Fruit fly (Drosophila melanogaster) whole organism, prepupa: ENCODE measurements around the gene SerRS.

Experiments used
- CG10631 ChIP-seq: fragments of 200-800 bp; sonication (Bioruptor generic); optimal IDR thresholded peaks from 2 replicates; lab custom pipeline; 2016; ENCODE audit warnings: missing biosample characterization, missing genetic modification characterization
- CG10669 ChIP-seq: fragments of 200-800 bp; sonication (Bioruptor generic); optimal IDR thresholded peaks from 3 replicates; lab custom pipeline; 2018; ENCODE audit warnings: missing biosample characterization, mild to moderate bottlenecking, missing genetic modification characterization, moderate library complexity
- CG11294 ChIP-seq: fragments of 200-800 bp; sonication (Bioruptor generic); IDR thresholded peaks from 2 replicates; pipeline ENCODE4 v1.3.6; 2022; ENCODE audit warnings: missing biosample characterization, missing genetic modification characterization
- CG11762 ChIP-seq: fragments of 200-800 bp; sonication (Bioruptor generic); optimal IDR thresholded peaks from 3 replicates; lab custom pipeline; 2016; ENCODE audit warnings: missing biosample characterization, missing genetic modification characterization; ENCODE audit not compliant: insufficient read depth
- CG11902 ChIP-seq: fragments of 200-800 bp; sonication (Bioruptor generic); optimal IDR thresholded peaks from 3 replicates; lab custom pipeline; 2016; ENCODE audit warnings: missing biosample characterization, missing genetic modification characterization
- CG15336 ChIP-seq: fragments of 200-800 bp; sonication (Bioruptor generic); IDR thresholded peaks from 2 replicates; pipeline ENCODE4 v1.3.6; 2022; ENCODE audit warnings: missing biosample characterization, missing genetic modification characterization
- CG1621 ChIP-seq: fragments of 200-800 bp; sonication (Bioruptor generic); optimal IDR thresholded peaks from 3 replicates; lab custom pipeline; 2018; ENCODE audit warnings: missing biosample characterization, mild to moderate bottlenecking, missing genetic modification characterization
- CG16779 ChIP-seq: fragments of 200-800 bp; sonication (Bioruptor generic); optimal IDR thresholded peaks from 3 replicates; lab custom pipeline; 2017; ENCODE audit warnings: missing biosample characterization, mild to moderate bottlenecking, missing genetic modification characterization
- CG31627 ChIP-seq: fragments of 200-800 bp; sonication (Bioruptor generic); optimal IDR thresholded peaks from 3 replicates; lab custom pipeline; 2016; ENCODE audit warnings: missing biosample characterization, missing genetic modification characterization
- CG32006 ChIP-seq: fragments of 200-800 bp; sonication (Bioruptor generic); optimal IDR thresholded peaks from 3 replicates; lab custom pipeline; 2017; ENCODE audit warnings: missing biosample characterization, mild to moderate bottlenecking, missing genetic modification characterization
- CG34406 ChIP-seq: fragments of 200-800 bp; sonication (Bioruptor generic); optimal IDR thresholded peaks from 3 replicates; lab custom pipeline; 2016; ENCODE audit warnings: missing biosample characterization, missing genetic modification characterization
- CG3919 ChIP-seq: fragments of 200-800 bp; sonication (Bioruptor generic); optimal IDR thresholded peaks from 3 replicates; lab custom pipeline; 2016; ENCODE audit warnings: missing biosample characterization, missing genetic modification characterization
- CG6163 ChIP-seq: fragments of 200-800 bp; sonication (Bioruptor generic); IDR thresholded peaks from 3 replicates; pipeline ENCODE4 v1.3.6; 2022; ENCODE audit warnings: missing biosample characterization, missing genetic modification characterization
- CG6792 ChIP-seq: fragments of 200-800 bp; sonication (Bioruptor generic); optimal IDR thresholded peaks from 3 replicates; lab custom pipeline; 2016; ENCODE audit warnings: missing biosample characterization, missing genetic modification characterization
- CG7368 ChIP-seq: fragments of 200-800 bp; sonication (Bioruptor generic); optimal IDR thresholded peaks from 3 replicates; lab custom pipeline; 2016; ENCODE audit warnings: missing biosample characterization, missing genetic modification characterization
- CG8119 ChIP-seq: fragments of 200-800 bp; sonication (Bioruptor generic); IDR thresholded peaks from 3 replicates; pipeline ENCODE4 v1.3.6; 2022; ENCODE audit warnings: missing biosample characterization, missing genetic modification characterization
- CG8319 ChIP-seq: fragments of 200-800 bp; sonication (Bioruptor generic); optimal IDR thresholded peaks from 3 replicates; lab custom pipeline; 2016; ENCODE audit warnings: missing biosample characterization, missing genetic modification characterization
- CG8632 ChIP-seq: fragments of 200-800 bp; sonication (Bioruptor generic); optimal IDR thresholded peaks from 3 replicates; lab custom pipeline; 2016; ENCODE audit warnings: missing biosample characterization, missing genetic modification characterization
- CG9139 ChIP-seq: fragments of 200-800 bp; sonication (Bioruptor generic); optimal IDR thresholded peaks from 3 replicates; lab custom pipeline; 2017; ENCODE audit warnings: missing biosample characterization, mild to moderate bottlenecking, missing genetic modification characterization
- Eip75B ChIP-seq: fragments of 200-800 bp; sonication (Bioruptor generic); optimal IDR thresholded peaks from 3 replicates; lab custom pipeline; 2016; ENCODE audit warnings: missing biosample characterization, missing genetic modification characterization
- Eip78C ChIP-seq: fragments of 200-800 bp; sonication (Bioruptor generic); peaks from one replicate; lab custom pipeline; 2016; ENCODE audit warnings: missing biosample characterization, missing genetic modification characterization
- Ets21C ChIP-seq: fragments of 200-800 bp; sonication (Bioruptor generic); optimal IDR thresholded peaks from 3 replicates; lab custom pipeline; 2016; ENCODE audit warnings: missing biosample characterization, missing genetic modification characterization
- Gug ChIP-seq: fragments of 200-800 bp; sonication (Bioruptor generic); IDR thresholded peaks from 2 replicates; pipeline ENCODE4 v1.3.6; 2022; ENCODE audit warnings: missing biosample characterization, missing genetic modification characterization
- Hr38 ChIP-seq: sonication (Bioruptor generic); optimal IDR thresholded peaks from 2 replicates; lab custom pipeline; 2016; ENCODE audit warnings: missing biosample characterization, missing genetic modification characterization
- Hr39 ChIP-seq: fragments of 200-800 bp; sonication (Bioruptor generic); optimal IDR thresholded peaks from 2 replicates; lab custom pipeline; 2016; ENCODE audit warnings: missing biosample characterization, missing genetic modification characterization
- Hr4 ChIP-seq: fragments of 200-800 bp; sonication (Bioruptor generic); optimal IDR thresholded peaks from 3 replicates; lab custom pipeline; 2016; ENCODE audit warnings: missing biosample characterization, missing genetic modification characterization
- Met ChIP-seq: fragments of 200-800 bp; sonication (Bioruptor generic); optimal IDR thresholded peaks from 3 replicates; lab custom pipeline; 2016; ENCODE audit warnings: missing biosample characterization, missing genetic modification characterization
- Smox ChIP-seq: fragments of 200-800 bp; sonication (Bioruptor generic); optimal IDR thresholded peaks from 3 replicates; lab custom pipeline; 2016; ENCODE audit warnings: missing biosample characterization, missing genetic modification characterization
- Sox102F ChIP-seq: fragments of 200-800 bp; sonication (Bioruptor generic); optimal IDR thresholded peaks from 2 replicates; lab custom pipeline; 2016; ENCODE audit warnings: missing biosample characterization, mild to moderate bottlenecking, missing genetic modification characterization
- achi ChIP-seq: fragments of 200-800 bp; sonication (Bioruptor generic); optimal IDR thresholded peaks from 3 replicates; lab custom pipeline; 2016; ENCODE audit warnings: missing biosample characterization, missing genetic modification characterization
- acj6 ChIP-seq: fragments of 200-800 bp; sonication (Bioruptor generic); optimal IDR thresholded peaks from 3 replicates; lab custom pipeline; 2016; ENCODE audit warnings: missing biosample characterization, missing genetic modification characterization
- cyc ChIP-seq: fragments of 200-800 bp; sonication (Bioruptor generic); optimal IDR thresholded peaks from 3 replicates; lab custom pipeline; 2016; ENCODE audit warnings: missing biosample characterization, missing genetic modification characterization
- eg ChIP-seq: fragments of 200-800 bp; sonication (Bioruptor generic); IDR thresholded peaks from 3 replicates; pipeline ENCODE4 v1.3.6; 2022; ENCODE audit warnings: missing biosample characterization, missing genetic modification characterization
- fkh ChIP-seq: fragments of 200-800 bp; sonication (Bioruptor generic); optimal IDR thresholded peaks from 3 replicates; lab custom pipeline; 2017; ENCODE audit warnings: missing biosample characterization, mild to moderate bottlenecking, missing genetic modification characterization, moderate library complexity
- net ChIP-seq: fragments of 200-800 bp; sonication (Bioruptor generic); optimal IDR thresholded peaks from 3 replicates; lab custom pipeline; 2016; ENCODE audit warnings: missing biosample characterization, missing genetic modification characterization
- pdm3 ChIP-seq: fragments of 200-800 bp; sonication (Bioruptor generic); optimal IDR thresholded peaks from 3 replicates; lab custom pipeline; 2016; ENCODE audit warnings: missing biosample characterization, missing genetic modification characterization
- salr ChIP-seq, 2 experiments: fragments of 200-800 bp; sonication (Bioruptor generic); optimal IDR thresholded peaks; 3 replicates each; lab custom pipeline; 2016 to 2018; ENCODE audit warnings: missing biosample characterization in 2 of 2, missing genetic modification characterization in 2 of 2, mild to moderate bottlenecking in 1 of 2
- svp ChIP-seq: fragments of 200-800 bp; sonication (Bioruptor generic); peaks from one replicate; lab custom pipeline; 2016; ENCODE audit warnings: missing biosample characterization, missing genetic modification characterization
- vri ChIP-seq: fragments of 200-800 bp; sonication (Bioruptor generic); optimal IDR thresholded peaks from 3 replicates; lab custom pipeline; 2016; ENCODE audit warnings: missing biosample characterization, mild to moderate bottlenecking, missing genetic modification characterization

The SerRS gene

DNA sequence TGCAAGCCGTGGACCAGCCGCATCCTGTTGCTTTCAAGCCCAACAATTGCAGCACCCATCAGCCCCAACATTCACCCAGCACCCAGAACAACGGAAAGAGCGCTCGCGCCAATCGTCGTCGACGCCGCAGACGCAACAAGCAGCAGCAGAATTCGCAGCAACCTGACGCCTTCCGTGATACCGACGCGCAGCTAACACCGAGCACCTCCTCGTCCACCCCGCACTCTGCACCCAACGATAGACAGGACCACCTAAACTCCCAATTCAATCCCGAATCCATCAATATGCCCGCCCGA lies 22.4 kb upstream of the SerRS start:
- no peak for TF ChIP-seq CG7368
- no peak for TF ChIP-seq CG8632 (GFP tag; lab: Kevin White, UChicago)
- no peak for TF ChIP-seq Smox
- TF ChIP-seq CG8319 (GFP tag; lab: Kevin White, UChicago): no peak
- no peak for TF ChIP-seq CG34406 (GFP tag; lab: Kevin White, UChicago)
- no peak for TF ChIP-seq Hr38
- TF ChIP-seq CG1621 (tag; lab: Kevin White, UChicago): no peak
- TF ChIP-seq Hr4: no peak
- TF ChIP-seq eg (GFP tag; lab: Robert Waterston, UW): no peak
- no peak for TF ChIP-seq CG11902
- no peak for TF ChIP-seq achi (GFP tag; lab: Kevin White, UChicago)
- TF ChIP-seq CG9139: no peak
- no peak for TF ChIP-seq Ets21C (GFP tag; lab: Kevin White, UChicago)
- TF ChIP-seq CG16779: no peak
- TF ChIP-seq CG10669 (GFP tag; lab: Kevin White, UChicago): no peak
- TF ChIP-seq CG11294 (GFP tag; lab: Robert Waterston, UW): no peak
- TF ChIP-seq pdm3 (GFP tag; lab: Kevin White, UChicago): no peak
- TF ChIP-seq Eip75B (GFP tag; lab: Kevin White, UChicago): no peak
- TF ChIP-seq CG6792 (GFP tag; lab: Kevin White, UChicago): no peak
- TF ChIP-seq salr (GFP tag; optimal IDR thresholded peaks at IDR 0.05; lab: Kevin White, UChicago): no peak

DNA sequence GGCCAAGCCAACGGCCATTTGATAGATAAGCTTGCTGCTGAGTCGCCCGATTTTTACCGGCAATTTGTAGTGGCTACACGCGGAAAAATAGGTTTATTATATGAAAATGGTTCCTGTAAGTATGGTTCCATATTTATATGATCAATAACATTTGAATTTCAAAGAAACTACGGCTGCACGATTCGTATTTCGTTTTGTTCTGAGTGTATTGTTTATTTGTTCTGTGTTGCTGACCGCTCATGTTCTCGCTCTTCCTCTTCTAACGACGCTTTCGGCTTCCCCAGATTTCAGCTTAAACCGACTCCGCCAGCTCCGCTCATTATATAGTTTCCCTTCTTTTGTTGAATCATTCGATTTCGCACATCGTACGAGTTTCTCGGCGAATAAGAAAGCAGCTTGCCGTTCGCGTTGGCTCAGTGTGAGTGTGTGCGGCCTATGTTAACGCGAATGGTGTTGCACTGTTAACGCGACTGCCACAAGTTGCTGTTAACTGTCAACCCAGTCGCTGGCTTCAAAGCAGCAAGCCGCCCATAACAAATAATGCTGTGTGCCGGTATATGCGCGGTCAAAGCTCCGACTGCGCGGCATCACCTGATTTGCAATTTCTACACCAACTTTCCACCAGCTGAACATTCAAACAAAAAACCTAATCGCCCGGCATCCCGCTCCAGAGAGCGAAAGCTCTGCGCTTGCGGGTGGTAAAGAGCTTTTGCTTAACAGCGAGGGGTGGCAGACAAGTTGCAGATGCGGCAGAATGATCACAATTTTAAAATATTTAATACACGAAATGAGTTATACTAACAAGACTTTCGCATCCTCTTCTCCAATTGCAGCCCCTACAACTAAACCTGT lies 21.8 kb upstream of the SerRS start:
- TF ChIP-seq Eip75B (GFP tag; lab: Kevin White, UChicago) (no peak), eg (GFP tag; lab: Robert Waterston, UW) (peak; percentile 44), net (GFP tag; lab: Kevin White, UChicago) (no peak), CG15336 (peak; percentile 51), Eip78C (GFP tag; lab: Kevin White, UChicago) (peak; percentile 73), Hr39 (GFP tag; lab: Kevin White, UChicago) (peak; percentile 9), salr (GFP tag; optimal IDR thresholded peaks at IDR 0.05; lab: Kevin White, UChicago) (peak in 1 of 2 experiments; percentile 5), pdm3 (GFP tag; lab: Kevin White, UChicago) (peak; percentile 31), CG10631 (GFP tag; lab: Kevin White, UChicago) (peak; percentile 9), CG8119 (GFP tag; lab: Robert Waterston, UW) (peak; percentile 39; the same call in 2 of the 3 replicates), CG31627 (GFP tag; lab: Kevin White, UChicago) (peak; percentile 16), Sox102F (GFP tag; lab: Kevin White, UChicago) (peak; percentile 36), Hr4 (peak; percentile 56), CG11294 (GFP tag; lab: Robert Waterston, UW) (0 out of 2 replicates have a peak, but pooled peaks have one; percentile 16), Met (peak; percentile 4), CG3919 (GFP tag; lab: Kevin White, UChicago) (peak; percentile 12), cyc (GFP tag; lab: Kevin White, UChicago) (peak; percentile 3), CG7368 (no peak), Gug (GFP tag; lab: Robert Waterston, UW) (peak; percentile 29; the same call in 1 of the 2 replicates), CG10669 (GFP tag; lab: Kevin White, UChicago) (no peak), svp (GFP tag; lab: Kevin White, UChicago) (peak; percentile 35), CG11762 (GFP tag; lab: Kevin White, UChicago) (no peak), CG6163 (GFP tag; lab: Robert Waterston, UW) (peak; percentile 63; the same call in 2 of the 3 replicates), CG32006 (GFP tag; lab: Kevin White, UChicago) (peak; percentile 65)

DNA sequence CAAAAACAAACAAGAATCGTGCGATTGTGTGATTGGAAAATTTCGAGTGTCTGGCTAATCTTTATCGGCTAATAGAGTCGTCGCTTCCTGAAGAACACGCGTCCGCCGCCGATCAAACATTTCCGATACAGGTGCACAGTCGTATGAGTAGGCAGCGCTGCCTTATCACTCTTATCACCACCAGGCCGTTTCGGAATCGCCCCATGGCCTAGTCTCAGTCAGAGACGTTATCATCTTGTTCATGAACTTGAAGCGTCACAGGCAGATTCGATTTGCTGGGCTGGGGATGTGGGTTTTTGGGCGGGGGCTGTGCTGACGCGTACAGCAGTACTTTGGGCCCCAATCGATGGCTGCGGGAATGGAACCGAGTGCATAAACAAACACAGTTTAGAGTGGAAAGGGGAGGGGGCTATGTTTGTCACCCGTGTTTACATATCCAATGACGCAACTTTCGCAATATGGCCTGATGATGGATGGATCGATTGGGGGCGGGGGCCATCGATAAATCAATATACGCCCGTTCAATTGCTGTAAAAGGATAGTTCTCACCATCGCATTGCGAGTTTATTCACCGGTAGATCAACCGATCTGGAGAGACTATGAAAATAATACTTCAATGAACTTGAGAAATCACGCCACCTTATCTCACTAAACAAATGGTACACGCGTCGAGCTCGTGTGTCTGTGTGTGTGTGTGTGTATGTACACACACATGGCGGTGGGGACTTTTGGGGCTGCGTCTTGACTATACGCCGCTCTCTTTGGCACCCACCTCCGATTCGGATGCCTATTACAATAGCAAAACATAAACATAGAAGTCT lies 21.0 kb upstream of the SerRS start:
- TF ChIP-seq vri (peak; percentile 56), Eip78C (GFP tag; lab: Kevin White, UChicago) (peak; percentile 52), acj6 (GFP tag; lab: Kevin White, UChicago) (no peak), fkh (peak; percentile 82), svp (GFP tag; lab: Kevin White, UChicago) (peak; percentile 94), CG6792 (GFP tag; lab: Kevin White, UChicago) (peak; percentile 12)
